Fruit fly (Drosophila melanogaster) whole organism, embryonic: ENCODE measurements around the gene CG10481.

Source experiments
- Ada2b ChIP-seq: fragments of 200-800 bp; sonication (Bioruptor generic); IDR thresholded peaks from 2 replicates; pipeline ENCODE4 v1.3.6; 2022; ENCODE audit warnings: missing biosample characterization, missing genetic modification characterization
- BtbVII ChIP-seq: fragments of 200-800 bp; sonication (Bioruptor generic); optimal IDR thresholded peaks from 3 replicates; lab custom pipeline; 2017; ENCODE audit warnings: missing biosample characterization, mild to moderate bottlenecking, missing genetic modification characterization
- Bteb2 ChIP-seq: fragments of 200-800 bp; sonication (Bioruptor generic); optimal IDR thresholded peaks from 2 replicates; lab custom pipeline; 2016; ENCODE audit warnings: missing biosample characterization, missing genetic modification characterization
- CG10209 ChIP-seq: fragments of 200-800 bp; sonication (Bioruptor generic); optimal IDR thresholded peaks from 3 replicates; lab custom pipeline; 2017; ENCODE audit warnings: missing biosample characterization, mild to moderate bottlenecking, missing genetic modification characterization, missing genetic modification reagents
- CG10543 ChIP-seq: fragments of 200-800 bp; sonication (Bioruptor generic); optimal IDR thresholded peaks from 3 replicates; lab custom pipeline; 2017; ENCODE audit warnings: missing biosample characterization, mild to moderate bottlenecking, missing genetic modification characterization, moderate library complexity
- CG11560 ChIP-seq: fragments of 200-800 bp; sonication (Bioruptor generic); IDR thresholded peaks from 3 replicates; pipeline ENCODE4 v1.3.6; 2022; ENCODE audit warnings: missing biosample characterization, missing genetic modification characterization
- CG12219 ChIP-seq: fragments of 200-800 bp; sonication (Bioruptor generic); optimal IDR thresholded peaks from 3 replicates; lab custom pipeline; 2018; ENCODE audit warnings: missing biosample characterization, mild to moderate bottlenecking, missing genetic modification characterization
- CG12236 ChIP-seq: fragments of 200-800 bp; sonication (Bioruptor generic); optimal IDR thresholded peaks from 2 replicates; lab custom pipeline; 2016; ENCODE audit warnings: missing biosample characterization, missing genetic modification characterization
- CG13424 ChIP-seq: fragments of 200-800 bp; sonication (Bioruptor generic); optimal IDR thresholded peaks from 2 replicates; lab custom pipeline; 2019; ENCODE audit warnings: missing biosample characterization, mild to moderate bottlenecking, missing genetic modification characterization, moderate library complexity
- CG13894 ChIP-seq: fragments of 200-800 bp; sonication (Bioruptor generic); optimal IDR thresholded peaks from 3 replicates; lab custom pipeline; 2018; ENCODE audit warnings: missing biosample characterization, mild to moderate bottlenecking, missing genetic modification characterization, moderate library complexity
- CG14441 ChIP-seq: fragments of 200-800 bp; sonication (Bioruptor generic); IDR thresholded peaks from 2 replicates; pipeline ENCODE4 v1.3.6; 2022; ENCODE audit warnings: missing biosample characterization, missing genetic modification characterization
- CG16813 ChIP-seq: fragments of 200-800 bp; sonication (Bioruptor generic); IDR thresholded peaks from 3 replicates; pipeline ENCODE4 v1.3.6; 2022; ENCODE audit warnings: missing biosample characterization, missing genetic modification characterization; ENCODE audit not compliant: partially characterized antibody
- CG2120 ChIP-seq: fragments of 200-800 bp; sonication (Bioruptor generic); optimal IDR thresholded peaks from 3 replicates; lab custom pipeline; 2016; ENCODE audit warnings: missing biosample characterization, missing genetic modification characterization
- CG3065 ChIP-seq: fragments of 200-800 bp; sonication (Bioruptor generic); optimal IDR thresholded peaks from 2 replicates; lab custom pipeline; 2016; ENCODE audit warnings: missing biosample characterization, missing genetic modification characterization
- CG32532 ChIP-seq: fragments of 200-800 bp; sonication (Bioruptor generic); IDR thresholded peaks from 2 replicates; pipeline ENCODE4 v1.3.6; 2022; ENCODE audit warnings: missing biosample characterization, missing genetic modification characterization
- CG5180 ChIP-seq: fragments of 200-800 bp; sonication (Bioruptor generic); optimal IDR thresholded peaks from 3 replicates; lab custom pipeline; 2017; ENCODE audit warnings: missing biosample characterization, missing genetic modification characterization, mild to moderate bottlenecking, moderate library complexity, missing genetic modification reagents
- CG7745 ChIP-seq: fragments of 200-800 bp; sonication (Bioruptor generic); optimal IDR thresholded peaks from 2 replicates; lab custom pipeline; 2018; ENCODE audit warnings: missing biosample characterization, mild to moderate bottlenecking, missing genetic modification characterization, moderate library complexity
- CG7786 ChIP-seq: fragments of 200-800 bp; sonication (Bioruptor generic); optimal IDR thresholded peaks from 2 replicates; lab custom pipeline; 2016; ENCODE audit warnings: missing biosample characterization, missing genetic modification characterization
- CG7963 ChIP-seq: fragments of 200-800 bp; sonication (Bioruptor generic); IDR thresholded peaks from 3 replicates; pipeline ENCODE4 v1.3.6; 2022; ENCODE audit warnings: missing biosample characterization, missing genetic modification characterization; ENCODE audit not compliant: partially characterized antibody
- CG9932 ChIP-seq: fragments of 200-800 bp; sonication (Bioruptor generic); IDR thresholded peaks from 2 replicates; pipeline ENCODE4 v1.3.6; 2022; ENCODE audit warnings: missing biosample characterization, missing genetic modification characterization
- Deaf1 ChIP-seq: fragments of 200-800 bp; optimal IDR thresholded peaks from 3 replicates; lab custom pipeline; 2019; ENCODE audit warnings: missing biosample characterization, mild to moderate bottlenecking, missing genetic modification characterization, moderate library complexity
- Dll ChIP-seq: fragments of 200-800 bp; sonication (Bioruptor generic); IDR thresholded peaks from 4 replicates; pipeline ENCODE4 v1.3.6; 2022; ENCODE audit warnings: missing biosample characterization, missing genetic modification characterization; ENCODE audit not compliant: partially characterized antibody
- Eip74EF ChIP-seq, 2 experiments: fragments of 200-800 bp in 1 of 2; fragments of >200 bp in 1 of 2; sonication (Bioruptor generic) in 1 of 2; optimal IDR thresholded peaks; 2 replicates each; lab custom pipeline; 2017 to 2019; ENCODE audit warnings: missing biosample characterization in 2 of 2, missing genetic modification characterization in 2 of 2, mild to moderate bottlenecking in 1 of 2, moderate library complexity in 1 of 2
- Ets65A ChIP-seq: fragments of 200-800 bp; sonication (Bioruptor generic); peaks from one replicate; lab custom pipeline; 2016; ENCODE audit warnings: missing biosample characterization, missing genetic modification characterization
- Fer2 ChIP-seq: fragments of 200-800 bp; sonication (Bioruptor generic); optimal IDR thresholded peaks from 2 replicates; lab custom pipeline; 2018; ENCODE audit warnings: missing biosample characterization, mild to moderate bottlenecking, missing genetic modification characterization, moderate library complexity
- HLHmδ ChIP-seq: fragments of 200-800 bp; sonication (Bioruptor generic); optimal IDR thresholded peaks from 2 replicates; lab custom pipeline; 2018; ENCODE audit warnings: missing biosample characterization, mild to moderate bottlenecking, missing genetic modification characterization, moderate library complexity
- HmgD ChIP-seq: fragments of 200-800 bp; sonication (Bioruptor generic); optimal IDR thresholded peaks from 3 replicates; lab custom pipeline; 2016; ENCODE audit warnings: missing biosample characterization, missing genetic modification characterization
- Hmr ChIP-seq: fragments of 200-800 bp; sonication (Bioruptor generic); optimal IDR thresholded peaks from 3 replicates; lab custom pipeline; 2017; ENCODE audit warnings: mild to moderate bottlenecking, missing biosample characterization, missing genetic modification reagents, missing genetic modification characterization
- Hr51 ChIP-seq, 2 experiments: fragments of 200-800 bp; sonication (Bioruptor generic); optimal IDR thresholded peaks; 2 replicates in 1 of 2; 3 replicates in 1 of 2; lab custom pipeline; 2016 to 2018; ENCODE audit warnings: missing biosample characterization in 2 of 2, missing genetic modification characterization in 2 of 2, mild to moderate bottlenecking in 1 of 2, moderate library complexity in 1 of 2
- Med ChIP-seq: fragments of 200-800 bp; sonication (Bioruptor generic); peaks from one replicate; lab custom pipeline; 2016; ENCODE audit warnings: missing biosample characterization, missing genetic modification characterization, mild to moderate bottlenecking, inconsistent platforms, moderate library complexity
- NFAT ChIP-seq: fragments of 200-800 bp; sonication (Bioruptor generic); IDR thresholded peaks from 2 replicates; pipeline ENCODE4 v1.3.6; 2022; ENCODE audit warnings: missing biosample characterization, missing genetic modification characterization
- Opbp ChIP-seq: fragments of 200-800 bp; sonication (Bioruptor generic); IDR thresholded peaks from 3 replicates; pipeline ENCODE4 v1.3.6; 2022; ENCODE audit warnings: missing biosample characterization, missing genetic modification characterization; ENCODE audit not compliant: partially characterized antibody
- Pdp1 ChIP-seq, 2 experiments: fragments of 200-800 bp; sonication (Bioruptor generic); optimal IDR thresholded peaks; 3 replicates each; lab custom pipeline; 2016; ENCODE audit warnings: missing biosample characterization in 2 of 2, missing genetic modification characterization in 2 of 2, mild to moderate bottlenecking in 1 of 2, moderate library complexity in 1 of 2
- Tbp ChIP-seq: fragments of >200 bp; optimal IDR thresholded peaks from 2 replicates; lab custom pipeline; 2018; ENCODE audit warnings: missing biosample characterization, missing genetic modification characterization
- abd-A ChIP-seq: fragments of 200-800 bp; sonication (Bioruptor generic); optimal IDR thresholded peaks from 3 replicates; lab custom pipeline; 2019; ENCODE audit warnings: missing biosample characterization, mild to moderate bottlenecking, missing genetic modification characterization, moderate library complexity
- ase ChIP-seq: fragments of 200-800 bp; sonication (Bioruptor generic); IDR thresholded peaks from 3 replicates; pipeline ENCODE4 v1.3.6; 2022; ENCODE audit warnings: missing biosample characterization, missing genetic modification characterization
- cas ChIP-seq: fragments of 200-800 bp; sonication (Bioruptor generic); IDR thresholded peaks from 2 replicates; pipeline ENCODE4 v1.3.6; 2022; ENCODE audit warnings: missing biosample characterization, missing genetic modification characterization
- chinmo ChIP-seq: fragments of 200-800 bp; sonication (Bioruptor generic); IDR thresholded peaks from 4 replicates; pipeline ENCODE4 v1.3.6; 2022; ENCODE audit warnings: missing biosample characterization, missing genetic modification characterization; ENCODE audit not compliant: partially characterized antibody
- chm ChIP-seq: fragments of 200-800 bp; sonication (Bioruptor generic); IDR thresholded peaks from 2 replicates; pipeline ENCODE4 v1.3.6; 2022; ENCODE audit warnings: missing biosample characterization, missing genetic modification characterization
- ci ChIP-seq: fragments of 200-800 bp; sonication (Bioruptor generic); IDR thresholded peaks from 3 replicates; pipeline ENCODE4 v1.3.6; 2022; ENCODE audit warnings: missing biosample characterization, missing genetic modification characterization
- da ChIP-seq: fragments of 200-800 bp; sonication (Bioruptor generic); optimal IDR thresholded peaks from 2 replicates; lab custom pipeline; 2016; ENCODE audit warnings: missing biosample characterization, missing genetic modification characterization
- ems ChIP-seq: fragments of 200-800 bp; sonication (Bioruptor generic); optimal IDR thresholded peaks from 3 replicates; lab custom pipeline; 2016; ENCODE audit warnings: missing biosample characterization, missing genetic modification characterization
- ewg ChIP-seq: fragments of 200-800 bp; sonication (Bioruptor generic); optimal IDR thresholded peaks from 3 replicates; lab custom pipeline; 2017; ENCODE audit warnings: mild to moderate bottlenecking, missing biosample characterization, missing genetic modification reagents, missing genetic modification characterization
- fd96Cb ChIP-seq: fragments of 200-800 bp; sonication (Bioruptor generic); optimal IDR thresholded peaks from 2 replicates; lab custom pipeline; 2018; ENCODE audit warnings: missing biosample characterization, mild to moderate bottlenecking, missing genetic modification characterization, moderate library complexity
- grn ChIP-seq: fragments of 200-800 bp; sonication (Bioruptor generic); optimal IDR thresholded peaks from 3 replicates; lab custom pipeline; 2017; ENCODE audit warnings: missing biosample characterization, missing genetic modification characterization
- nom ChIP-seq: fragments of 200-800 bp; sonication (Bioruptor generic); optimal IDR thresholded peaks from 2 replicates; lab custom pipeline; 2017; ENCODE audit warnings: missing biosample characterization, missing genetic modification characterization, mild to moderate bottlenecking, moderate library complexity, missing genetic modification reagents
- odd ChIP-seq: fragments of 200-800 bp; sonication (Bioruptor generic); optimal IDR thresholded peaks from 2 replicates; lab custom pipeline; 2017; ENCODE audit warnings: missing biosample characterization, mild to moderate bottlenecking, missing genetic modification characterization
- pb ChIP-seq: fragments of 200-800 bp; sonication (Bioruptor generic); optimal IDR thresholded peaks from 3 replicates; lab custom pipeline; 2016; ENCODE audit warnings: missing biosample characterization, missing genetic modification characterization
- pros ChIP-seq: fragments of 200-800 bp; sonication (Bioruptor generic); optimal IDR thresholded peaks from 3 replicates; lab custom pipeline; 2019; ENCODE audit warnings: missing biosample characterization, mild to moderate bottlenecking, missing genetic modification characterization, moderate library complexity
- vvl ChIP-seq: fragments of 200-800 bp; sonication (Bioruptor generic); IDR thresholded peaks from 2 replicates; pipeline ENCODE4 v1.3.6; 2022; ENCODE audit warnings: missing biosample characterization, missing genetic modification characterization

The CG10481 gene

DNA sequence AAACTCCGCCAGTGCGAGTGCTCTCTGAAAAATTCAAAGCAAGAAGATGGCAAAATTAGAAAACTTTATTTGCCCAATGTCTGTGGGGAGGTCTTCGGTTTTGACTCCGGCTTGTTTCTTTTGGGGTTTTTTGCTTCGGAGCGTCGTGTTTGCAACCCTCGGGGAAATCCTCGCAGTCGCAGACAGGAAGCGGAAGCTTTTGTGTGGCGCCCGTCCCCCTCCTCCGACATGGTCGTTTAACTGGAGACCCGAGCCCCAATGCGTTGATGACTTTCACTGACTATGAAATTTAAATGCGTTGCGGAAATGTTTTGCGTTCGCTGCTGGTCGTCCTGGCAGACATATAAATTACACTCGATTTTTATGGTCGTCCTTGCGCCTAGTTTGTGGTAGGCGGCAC, 4.0 kb downstream of the CG10481 start:
- no peak for TF ChIP-seq ase
- TF ChIP-seq Dll (GFP tag; lab: Robert Waterston, UW) = no peak
- TF ChIP-seq CG10209 (GFP tag; lab: Kevin White, UChicago) = no peak
- no peak for TF ChIP-seq Hr51 (GFP tag; optimal IDR thresholded peaks at IDR 0.05; lab: Kevin White, UChicago)
- TF ChIP-seq Pdp1 (GFP tag; optimal IDR thresholded peaks at IDR 0.05; lab: Kevin White, UChicago) = no peak
- no peak for TF ChIP-seq CG12219 (GFP tag; lab: Kevin White, UChicago)
- TF ChIP-seq Med (GFP tag; lab: Kevin White, UChicago) = peak; percentile 62
- 0 out of 2 replicates have a peak, but pooled peaks have one; percentile 3 for TF ChIP-seq NFAT (GFP tag; lab: Robert Waterston, UW)
- TF ChIP-seq CG13894 = peak; percentile 14
- no peak for TF ChIP-seq Ada2b (GFP tag; lab: Robert Waterston, UW)
- no peak for TF ChIP-seq Hmr (GFP tag; lab: Kevin White, UChicago)
- no peak for TF ChIP-seq pros (GFP tag; lab: Kevin White, UChicago)
- TF ChIP-seq ci (GFP tag; lab: Robert Waterston, UW) = no peak
- TF ChIP-seq Tbp (GFP tag; lab: Kevin White, UChicago) = no peak
- TF ChIP-seq CG5180 (GFP tag; lab: Kevin White, UChicago) = no peak
- TF ChIP-seq Deaf1 = peak; percentile 52
- TF ChIP-seq chinmo = 0 out of 4 replicates have a peak, but pooled peaks have one; percentile 27
- TF ChIP-seq vvl (GFP tag; lab: Robert Waterston, UW) = no peak
- TF ChIP-seq Eip74EF (GFP tag; optimal IDR thresholded peaks at IDR 0.05; lab: Kevin White, UChicago) = no peak
- TF ChIP-seq odd (GFP tag; lab: Kevin White, UChicago) = no peak
- TF ChIP-seq grn (GFP tag; lab: Kevin White, UChicago) = no peak
- no peak for TF ChIP-seq fd96Cb (tag; lab: Kevin White, UChicago)
- no peak for TF ChIP-seq BtbVII
- TF ChIP-seq Fer2 (tag; lab: Kevin White, UChicago) = no peak
- no peak for TF ChIP-seq HmgD (GFP tag; lab: Kevin White, UChicago)
- no peak for TF ChIP-seq CG7963 (GFP tag; lab: Robert Waterston, UW)
- no peak for TF ChIP-seq CG13424
- TF ChIP-seq abd-A = peak; percentile 68
- TF ChIP-seq CG16813 = no peak
- TF ChIP-seq CG9932 (GFP tag; lab: Robert Waterston, UW) = no peak
- no peak for TF ChIP-seq da (GFP tag; lab: Kevin White, UChicago)
- TF ChIP-seq nom (GFP tag; lab: Kevin White, UChicago) = no peak
- no peak for TF ChIP-seq CG3065
- TF ChIP-seq CG11560 (tag; lab: Robert Waterston, UW) = 0 out of 3 replicates have a peak, but pooled peaks have one; percentile 5
- no peak for TF ChIP-seq ems (GFP tag; lab: Kevin White, UChicago)
- peak; percentile 3 for TF ChIP-seq CG10543 (GFP tag; lab: Kevin White, UChicago)
- peak; percentile 35 for TF ChIP-seq Ets65A
- TF ChIP-seq Bteb2 = no peak
- TF ChIP-seq ewg (GFP tag; lab: Kevin White, UChicago) = no peak
- TF ChIP-seq pb (GFP tag; lab: Kevin White, UChicago) = no peak
- no peak for TF ChIP-seq CG14441
- TF ChIP-seq CG7786 (GFP tag; lab: Kevin White, UChicago) = no peak
- no peak for TF ChIP-seq CG2120 (GFP tag; lab: Kevin White, UChicago)
- TF ChIP-seq Opbp = no peak
- no peak for TF ChIP-seq CG12236 (GFP tag; lab: Kevin White, UChicago)
- TF ChIP-seq CG32532 = no peak
- TF ChIP-seq CG7745 (tag; lab: Kevin White, UChicago) = no peak
- no peak for TF ChIP-seq cas (GFP tag; lab: Robert Waterston, UW)
- TF ChIP-seq chm (GFP tag; lab: Robert Waterston, UW) = no peak
- no peak for TF ChIP-seq HLHmδ
